Worm (Caenorhabditis elegans): ENCODE data around the gene mxl-1.

ce11 chrV:11234350-11234749 lies 10.3 kb upstream of the mxl-1 start, which contains the start of gene T19B10.5:
- no peak for TF ChIP-seq mls-2 (tag; optimal IDR thresholded peaks at IDR 0.05)
- no peak for TF ChIP-seq unc-39 (tag; optimal IDR thresholded peaks at IDR 0.05)
- TF ChIP-seq cnd-1 (tag; optimal IDR thresholded peaks at IDR 0.05), result no peak
- no peak for TF ChIP-seq pha-4 (tag; optimal IDR thresholded peaks at IDR 0.05)
- TF ChIP-seq unc-62 (GFP tag; optimal IDR thresholded peaks at IDR 0.05), result no peak
